Worm (Caenorhabditis elegans): ENCODE results near the gene abf-3.
"Not testable (repeated sequence)": the region's sequence is repeated elsewhere in the genome, so short reads cannot be mapped to it uniquely, and the experiment has no call there.

abf-3 gene

DNA sequence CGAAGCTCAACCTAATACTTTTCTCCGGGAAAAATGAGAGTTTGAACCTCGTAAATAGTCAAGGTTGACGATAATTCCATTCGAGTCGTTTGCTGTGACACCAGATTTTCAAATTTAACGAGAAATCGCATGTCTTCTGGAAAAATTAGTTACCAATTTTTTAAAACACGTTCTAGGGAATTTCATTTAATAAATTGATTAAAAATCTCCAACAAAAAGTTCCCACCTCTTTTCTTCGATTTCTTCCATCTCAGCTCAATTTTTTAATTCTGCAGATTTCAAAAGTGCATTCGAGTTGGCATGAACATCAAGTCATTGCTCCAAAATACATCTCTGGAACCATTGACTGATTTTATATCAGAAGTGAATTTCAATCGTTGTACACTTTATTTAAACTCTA, 5.7 kb downstream of the abf-3 start, which contains the start of gene nhr-282:
Gene nhr-282 (plus strand): TSS at position 301 of the 400 bp plus-strand sequence.
- TF ChIP-seq mdl-1, ceh-9, jun-1 (tag; optimal IDR thresholded peaks at IDR 0.05): not testable (repeated sequence)

DNA sequence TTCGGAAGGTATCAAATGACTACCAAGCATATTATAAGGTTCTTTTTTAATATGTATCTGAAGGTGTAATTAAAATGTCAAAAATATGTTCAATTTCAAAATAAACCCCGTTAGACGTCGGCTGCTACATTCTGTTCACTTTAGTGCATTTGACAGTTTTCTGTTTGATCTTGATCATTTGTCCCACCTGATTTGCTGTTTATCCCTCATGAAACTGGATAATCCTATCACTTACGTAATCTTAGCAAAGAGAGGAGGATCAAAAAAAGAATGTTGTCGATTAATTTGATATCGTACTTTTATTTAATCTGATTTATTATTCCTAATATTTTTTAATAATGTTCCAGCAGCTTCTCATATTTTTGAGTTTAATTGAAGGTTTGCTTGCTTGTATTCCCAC, 7.2 kb downstream of the abf-3 start, which contains the start of gene F54B8.1:
Gene F54B8.1 (plus strand): TSS at position 301 of the 400 bp plus-strand sequence.
- no peak for TF ChIP-seq zag-1 (tag; optimal IDR thresholded peaks at IDR 0.05)
- TF ChIP-seq nhr-237 (tag; optimal IDR thresholded peaks at IDR 0.05) = no peak
- no peak for TF ChIP-seq nhr-25 (tag; optimal IDR thresholded peaks at IDR 0.05)
- TF ChIP-seq tbx-2 (tag; optimal IDR thresholded peaks at IDR 0.05) = no peak

DNA sequence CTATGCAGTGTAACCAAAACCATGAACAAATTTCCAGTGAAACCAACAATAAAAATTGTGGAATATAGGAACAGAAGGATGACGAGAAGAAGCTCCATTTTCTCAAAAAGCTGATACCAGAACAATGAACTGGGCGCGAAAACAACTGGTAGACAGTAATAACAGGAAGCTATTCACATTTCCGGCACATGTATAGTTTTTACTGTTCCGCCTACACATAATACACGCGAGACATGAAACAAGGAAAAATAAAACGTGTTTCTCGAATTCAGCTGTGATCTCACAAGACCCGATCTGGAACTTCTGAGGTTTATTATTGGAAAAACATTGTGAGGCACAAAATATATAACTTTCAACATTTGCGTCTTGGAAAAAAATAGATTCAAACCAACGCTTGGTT, 8.1 kb downstream of the abf-3 start, which contains the start of gene srsx-36:
Gene srsx-36 (minus strand): TSS at position 101 of the 400 bp plus-strand sequence.
- TF ChIP-seq R02D3.7 (tag; optimal IDR thresholded peaks at IDR 0.05) = no peak
- no peak for TF ChIP-seq aly-2 (tag; optimal IDR thresholded peaks at IDR 0.05)
- TF ChIP-seq ZK546.5 (tag; optimal IDR thresholded peaks at IDR 0.05) = no peak
- TF ChIP-seq tbx-2 (tag; optimal IDR thresholded peaks at IDR 0.05) = no peak
- TF ChIP-seq unc-62 (GFP tag; optimal IDR thresholded peaks at IDR 0.05) = no peak
- no peak for TF ChIP-seq nhr-28 (tag; optimal IDR thresholded peaks at IDR 0.05)
- TF ChIP-seq lin-15B (tag; optimal IDR thresholded peaks at IDR 0.05) = no peak
- no peak for TF ChIP-seq nhr-11 (tag; optimal IDR thresholded peaks at IDR 0.05)
- no peak for TF ChIP-seq nhr-43 (tag; optimal IDR thresholded peaks at IDR 0.05; ENCODE audit: poor library complexity, severe bottlenecking)

DNA sequence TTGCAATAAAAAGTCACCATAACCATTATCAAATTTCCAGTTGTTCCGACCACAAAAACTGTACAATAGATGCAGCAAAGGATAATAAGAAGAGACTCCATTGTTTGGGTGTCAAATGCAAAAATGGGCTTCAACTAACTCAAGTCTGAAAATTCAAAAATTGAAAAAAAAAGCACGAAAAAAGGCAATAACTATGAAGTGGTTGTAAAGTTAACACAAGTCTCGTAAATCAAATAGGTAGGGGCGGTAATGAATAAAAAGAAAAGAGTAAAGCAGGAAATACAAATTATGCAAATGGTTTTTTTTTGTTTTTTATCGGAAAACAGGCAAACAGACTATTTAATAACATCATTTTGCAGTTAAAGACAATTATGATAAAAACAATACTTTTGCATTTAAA, 10.2 kb downstream of the abf-3 start, which contains the start of gene srsx-38:
Gene srsx-38 (minus strand): TSS at position 101 of the 400 bp plus-strand sequence.
- TF ChIP-seq nhr-25 (tag; optimal IDR thresholded peaks at IDR 0.05); sea-2 (GFP tag; optimal IDR thresholded peaks at IDR 0.05); ceh-16 (tag; optimal IDR thresholded peaks at IDR 0.05): not testable (repeated sequence)

DNA sequence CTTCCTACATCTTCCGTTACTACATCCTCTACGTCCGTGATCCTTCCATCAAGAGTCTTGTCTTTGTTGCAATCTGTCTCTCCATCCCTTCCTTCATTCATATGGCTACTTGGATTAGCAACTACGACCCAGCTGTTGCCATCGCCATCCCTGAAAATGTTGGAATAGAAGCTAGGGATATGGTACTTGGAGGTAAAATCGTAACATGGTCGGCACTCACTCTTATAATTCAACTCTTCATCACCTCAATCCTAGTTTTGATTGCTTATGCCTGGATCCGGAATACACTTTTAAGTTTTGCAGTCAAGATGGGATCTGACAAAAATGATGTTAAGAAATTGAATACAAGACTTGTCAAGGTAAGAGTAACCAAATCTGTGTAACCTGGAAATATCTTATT, 13.9 kb downstream of the abf-3 start, which contains the start of gene T26E4.18:
Gene T26E4.18 (minus strand): TSS at position 101 of the 400 bp plus-strand sequence.
- not testable (repeated sequence) for TF ChIP-seq egl-5 (tag; optimal IDR thresholded peaks at IDR 0.05); ceh-16 (tag; optimal IDR thresholded peaks at IDR 0.05); unc-62 (GFP tag; optimal IDR thresholded peaks at IDR 0.05)

DNA sequence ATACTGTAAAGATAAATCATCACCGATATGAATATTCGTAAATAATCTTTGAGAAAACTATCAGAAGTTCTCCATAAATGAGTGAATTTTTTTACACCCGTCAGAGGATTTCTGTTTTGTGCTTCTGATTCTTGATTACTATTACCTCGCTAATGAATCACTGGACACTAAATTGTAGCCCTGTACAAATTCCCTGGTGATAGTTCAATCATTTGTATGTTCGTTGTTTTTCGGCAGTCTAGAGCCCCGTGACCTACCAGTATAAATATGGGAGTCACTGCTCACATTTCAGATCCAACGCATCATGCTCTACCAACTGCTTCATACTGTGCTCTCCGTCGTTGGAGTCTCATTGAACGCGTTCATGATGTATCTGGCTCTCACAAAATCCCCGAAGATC, 14.6 kb downstream of the abf-3 start, which contains the start of gene srd-27:
Gene srd-27 (plus strand): TSS at position 301 of the 400 bp plus-strand sequence.
- TF ChIP-seq nhr-28 (tag; optimal IDR thresholded peaks at IDR 0.05); R02D3.7 (tag; optimal IDR thresholded peaks at IDR 0.05); nhr-43 (tag; optimal IDR thresholded peaks at IDR 0.05; ENCODE audit: poor library complexity, severe bottlenecking): not testable (repeated sequence)

DNA sequence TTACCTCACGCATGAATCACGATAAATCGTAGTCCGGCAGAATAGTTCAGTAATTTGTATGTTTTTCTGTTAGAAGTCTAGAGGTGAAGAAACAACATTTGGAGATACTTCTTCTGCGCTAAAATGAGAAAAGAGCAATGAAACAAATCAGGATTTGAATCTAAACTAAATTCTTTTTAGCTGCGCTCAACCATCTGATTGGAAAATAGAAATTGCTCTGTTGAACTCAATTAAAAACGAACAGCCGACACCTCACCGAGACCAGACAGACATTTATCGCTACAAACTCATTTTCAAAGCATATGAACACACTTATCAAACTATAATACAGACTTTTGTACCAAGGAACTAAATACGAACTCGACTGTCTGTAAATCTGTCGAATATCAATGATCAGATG, 15.0 kb downstream of the abf-3 start, which contains the start of gene T26E4.9:
Gene T26E4.9 (minus strand): TSS at position 101 of the 400 bp plus-strand sequence.
- not testable (repeated sequence) for TF ChIP-seq nhr-67, nhr-77, nhr-28 (tag; optimal IDR thresholded peaks at IDR 0.05)

DNA sequence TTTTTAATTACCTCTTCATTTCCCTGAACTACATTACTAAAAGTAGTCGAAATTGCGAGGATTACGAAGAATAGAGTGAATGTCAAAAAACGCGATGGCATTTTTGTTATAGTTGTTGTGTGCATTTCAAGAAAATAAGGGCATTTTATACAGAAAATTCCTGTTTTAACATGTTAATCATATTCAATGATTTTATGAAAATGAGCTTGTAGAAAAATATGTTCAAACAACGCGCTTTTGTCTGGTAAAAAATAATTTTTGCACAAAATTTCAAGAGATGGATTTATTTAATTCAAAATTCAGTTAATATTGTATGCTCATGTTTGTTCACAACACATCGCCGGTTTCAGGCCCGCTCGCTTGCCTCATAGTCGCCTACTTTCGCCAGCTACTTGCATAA, 19.5 kb downstream of the abf-3 start, which contains the start of gene T26E4.10:
Gene T26E4.10 (minus strand): TSS at position 101 of the 400 bp plus-strand sequence.
- TF ChIP-seq fkh-2 (tag; optimal IDR thresholded peaks at IDR 0.05) (no peak), ama-1 (optimal IDR thresholded peaks at IDR 0.05) (no peak), aly-2 (tag; optimal IDR thresholded peaks at IDR 0.05) (no peak), elt-1 (tag; optimal IDR thresholded peaks at IDR 0.05) (no peak), lin-15B (tag; optimal IDR thresholded peaks at IDR 0.05) (no peak)

DNA sequence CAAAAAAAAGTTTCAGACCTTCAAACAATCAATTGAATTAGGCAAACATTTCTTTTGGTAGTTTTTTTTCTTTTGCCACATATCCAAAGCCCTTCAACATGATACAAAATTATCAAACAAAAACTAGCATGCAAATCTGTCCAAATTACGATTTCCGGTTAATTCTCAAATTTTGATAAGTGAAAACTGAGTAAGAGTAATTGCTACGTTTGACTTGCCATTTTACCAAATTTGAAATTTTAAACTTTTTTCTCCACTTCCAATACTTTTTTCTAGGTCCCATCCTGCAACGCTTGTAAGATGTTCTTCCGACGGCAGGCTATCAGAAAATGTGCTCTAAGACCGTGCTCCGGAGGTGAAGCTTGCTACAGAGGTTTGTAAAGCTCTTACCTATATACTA, 21.6 kb downstream of the abf-3 start, which contains the start of gene nhr-223:
Gene nhr-223 (plus strand): TSS at position 301 of the 400 bp plus-strand sequence.
- no peak for TF ChIP-seq elt-2 (tag; optimal IDR thresholded peaks at IDR 0.05)
- no peak for TF ChIP-seq nhr-25 (tag; optimal IDR thresholded peaks at IDR 0.05)
- TF ChIP-seq nhr-76 (tag; optimal IDR thresholded peaks at IDR 0.05) = no peak
- no peak for TF ChIP-seq pha-4 (tag; optimal IDR thresholded peaks at IDR 0.05)
- no peak for TF ChIP-seq ceh-16 (tag; optimal IDR thresholded peaks at IDR 0.05)
- TF ChIP-seq ceh-9 (tag; optimal IDR thresholded peaks at IDR 0.05) = no peak
- no peak for TF ChIP-seq ztf-4 (tag; optimal IDR thresholded peaks at IDR 0.05)
- no peak for TF ChIP-seq snpc-4 (tag; optimal IDR thresholded peaks at IDR 0.05)
- TF ChIP-seq nhr-237 (tag; optimal IDR thresholded peaks at IDR 0.05) = no peak
- TF ChIP-seq mdl-1 (tag; optimal IDR thresholded peaks at IDR 0.05) = no peak
- TF ChIP-seq R02D3.7 (tag; optimal IDR thresholded peaks at IDR 0.05) = no peak
- no peak for TF ChIP-seq fkh-10 (GFP tag; optimal IDR thresholded peaks at IDR 0.05)
- TF ChIP-seq nhr-12 (tag; optimal IDR thresholded peaks at IDR 0.05) = no peak
- no peak for TF ChIP-seq elt-1 (tag; optimal IDR thresholded peaks at IDR 0.05)
- no peak for TF ChIP-seq ztf-11 (tag; optimal IDR thresholded peaks at IDR 0.05)
- no peak for TF ChIP-seq pqm-1 (tag; optimal IDR thresholded peaks at IDR 0.05)
- no peak for TF ChIP-seq fkh-2 (tag; optimal IDR thresholded peaks at IDR 0.05)
- no peak for TF ChIP-seq ceh-82 (tag; optimal IDR thresholded peaks at IDR 0.05)
- TF ChIP-seq skn-1 (tag; optimal IDR thresholded peaks at IDR 0.05) = no peak

Data from whole organism, L3 larva.